Fruit fly (Drosophila melanogaster): Measurements from ENCODE around the gene CG15571.

Gene CG15571

DNA sequence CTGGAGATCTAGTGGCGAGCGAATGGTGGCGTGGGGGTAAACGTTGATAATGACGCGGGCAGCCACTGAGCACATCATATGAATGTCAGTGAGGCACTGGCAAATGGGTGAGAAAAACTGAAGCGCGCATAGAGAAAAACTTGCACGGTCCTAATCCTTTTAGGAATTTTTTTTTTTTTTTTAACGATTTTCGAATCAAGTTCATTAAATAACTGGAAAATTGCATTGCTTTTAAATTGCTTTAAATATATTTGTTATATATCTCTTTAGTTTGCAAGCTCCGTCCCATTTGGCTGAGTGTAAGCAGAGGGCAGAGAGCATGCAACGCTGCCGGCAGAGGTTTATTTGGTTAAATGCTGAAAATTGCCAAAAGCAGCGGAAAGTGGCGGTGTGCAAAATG, 19.7 kb downstream of the CG15571 start (continued):
- peak; percentile 0 for TF ChIP-seq Hsf (GFP tag; optimal IDR thresholded peaks at IDR 0.05)
- TF ChIP-seq z (GFP tag; IDR thresholded peaks at IDR 0.05): no peak
- peak; percentile 45 for TF ChIP-seq CG2712 (tag; optimal IDR thresholded peaks at IDR 0.05)
- 0 out of 2 replicates have a peak, but pooled peaks have one; percentile 16 for TF ChIP-seq ssp (GFP tag; IDR thresholded peaks at IDR 0.05)
- TF ChIP-seq CG30403 (GFP tag; optimal IDR thresholded peaks at IDR 0.05): peak; percentile 22
- TF ChIP-seq prd (optimal IDR thresholded peaks at IDR 0.05): no peak
- TF ChIP-seq prd (GFP tag; IDR thresholded peaks at IDR 0.05): peak; percentile 62; the same call in 2 of the 3 replicates
- TF ChIP-seq CG6254 (GFP tag; optimal IDR thresholded peaks at IDR 0.05): peak; percentile 10
- no peak for TF ChIP-seq bowl (GFP tag; IDR thresholded peaks at IDR 0.05)
- 0 out of 2 replicates have a peak, but pooled peaks have one; percentile 42 for TF ChIP-seq CG17328 (GFP tag; IDR thresholded peaks at IDR 0.05)
- TF ChIP-seq Optix (GFP tag; IDR thresholded peaks at IDR 0.05): no peak
- peak; percentile 11 for TF ChIP-seq CG12391 (tag; optimal IDR thresholded peaks at IDR 0.05)
- no peak for TF ChIP-seq hkb (optimal IDR thresholded peaks at IDR 0.05)
- peak; percentile 44; the same call in 1 of the 2 replicates for TF ChIP-seq hkb (GFP tag; IDR thresholded peaks at IDR 0.05)
- peak; percentile 43; the same call in 1 of the 2 replicates for TF ChIP-seq CG6689 (GFP tag; IDR thresholded peaks at IDR 0.05)
- TF ChIP-seq CG18262 (tag; optimal IDR thresholded peaks at IDR 0.05): peak; percentile 31
- 0 out of 2 replicates have a peak, but pooled peaks have one; percentile 9 for TF ChIP-seq ttk (GFP tag; IDR thresholded peaks at IDR 0.05)
- no peak for TF ChIP-seq Deaf1 (tag; optimal IDR thresholded peaks at IDR 0.05)
- TF ChIP-seq CG14667 (GFP tag; IDR thresholded peaks at IDR 0.05): peak; percentile 48
- 0 out of 2 replicates have a peak, but pooled peaks have one; percentile 35 for TF ChIP-seq Ada2b (GFP tag; IDR thresholded peaks at IDR 0.05)
- no peak for TF ChIP-seq sr (GFP tag; IDR thresholded peaks at IDR 0.05)
- peak; percentile 41 for TF ChIP-seq slbo (GFP tag; IDR thresholded peaks at IDR 0.05)
- TF ChIP-seq CrebB (tag; optimal IDR thresholded peaks at IDR 0.05): no peak
- peak; percentile 36 for TF ChIP-seq tin (GFP tag; optimal IDR thresholded peaks at IDR 0.05)
- peak; percentile 43 for TF ChIP-seq nom (GFP tag; optimal IDR thresholded peaks at IDR 0.05)
- peak; percentile 77 for TF ChIP-seq Drgx (GFP tag; IDR thresholded peaks at IDR 0.05)
- TF ChIP-seq CG10979 (tag; optimal IDR thresholded peaks at IDR 0.05): peak; percentile 19
- peak; percentile 59 for TF ChIP-seq Xrp1 (GFP tag; IDR thresholded peaks at IDR 0.05)
- peak; percentile 34; the same call in 1 of the 3 replicates for TF ChIP-seq ci (GFP tag; IDR thresholded peaks at IDR 0.05)
- 0 out of 2 replicates have a peak, but pooled peaks have one; percentile 17 for TF ChIP-seq seq (GFP tag; IDR thresholded peaks at IDR 0.05)
- peak; percentile 28 for TF ChIP-seq CG4820 (GFP tag; optimal IDR thresholded peaks at IDR 0.05)
- peak; percentile 55 for TF ChIP-seq Ptx1 (GFP tag; IDR thresholded peaks at IDR 0.05)
- TF ChIP-seq stc (GFP tag; IDR thresholded peaks at IDR 0.05): 0 out of 2 replicates have a peak, but pooled peaks have one; percentile 24
- TF ChIP-seq Med (GFP tag): peak; percentile 22
- peak; percentile 41 for TF ChIP-seq gem (tag; optimal IDR thresholded peaks at IDR 0.05)
- TF ChIP-seq CG4360 (GFP tag; IDR thresholded peaks at IDR 0.05): 0 out of 2 replicates have a peak, but pooled peaks have one; percentile 42
- no peak for TF ChIP-seq CG3838 (GFP tag; optimal IDR thresholded peaks at IDR 0.05)
- no peak for TF ChIP-seq CG2116 (GFP tag; optimal IDR thresholded peaks at IDR 0.05)
- TF ChIP-seq dmrt99B (tag; optimal IDR thresholded peaks at IDR 0.05): peak; percentile 12
- peak; percentile 5 for TF ChIP-seq Oli (tag; optimal IDR thresholded peaks at IDR 0.05)
- TF ChIP-seq Blimp-1 (GFP tag; optimal IDR thresholded peaks at IDR 0.05): peak; percentile 47
- peak; percentile 3 for TF ChIP-seq CG8388 (GFP tag; optimal IDR thresholded peaks at IDR 0.05)
- peak; percentile 12 for TF ChIP-seq CG15696 (tag; optimal IDR thresholded peaks at IDR 0.05)
- peak; percentile 40; the same call in 1 of the 2 replicates for TF ChIP-seq sisA (GFP tag; IDR thresholded peaks at IDR 0.05)
- no peak for TF ChIP-seq CG8765 (GFP tag; IDR thresholded peaks at IDR 0.05)
- no peak for TF ChIP-seq Sry-β (GFP tag; optimal IDR thresholded peaks at IDR 0.05)
- TF ChIP-seq lmd (GFP tag; IDR thresholded peaks at IDR 0.05): peak; percentile 31; the same call in 1 of the 2 replicates
- no peak for TF ChIP-seq insv (GFP tag; optimal IDR thresholded peaks at IDR 0.05)
- TF ChIP-seq CG31441 (GFP tag; IDR thresholded peaks at IDR 0.05): 0 out of 2 replicates have a peak, but pooled peaks have one; percentile 9
- peak; percentile 47; the same call in 2 of the 3 replicates for TF ChIP-seq row (GFP tag; IDR thresholded peaks at IDR 0.05)
- peak; percentile 58 for TF ChIP-seq sens (GFP tag)

Measured in whole organism, embryonic.